Worm (Caenorhabditis elegans): Measurements from ENCODE around the gene C31H1.1.

The C31H1.1 gene

DNA sequence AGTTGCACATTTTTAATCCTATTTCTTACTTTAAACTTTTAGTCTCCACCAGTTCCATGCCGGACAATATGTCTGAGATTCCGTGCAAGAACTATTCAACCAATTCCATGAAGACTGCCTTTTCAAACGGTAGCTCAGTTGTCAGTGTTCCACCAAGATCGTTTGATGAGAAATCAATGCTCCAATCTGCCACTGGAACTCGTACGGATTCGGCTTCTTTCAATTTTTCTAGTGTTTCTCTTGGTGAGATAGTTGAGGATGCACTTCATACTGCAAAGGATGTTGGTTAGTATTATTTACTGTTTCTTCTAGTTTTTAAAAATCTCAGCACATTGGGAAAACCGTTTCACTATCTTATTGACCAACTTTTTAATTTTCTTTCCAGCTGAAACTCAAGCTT is 2.3 kb downstream of the C31H1.1 start:
- TF ChIP-seq blmp-1 (tag; optimal IDR thresholded peaks at IDR 0.05) (no peak), pha-4 (tag; optimal IDR thresholded peaks at IDR 0.05) (no peak), M03D4.4 (tag; optimal IDR thresholded peaks at IDR 0.05) (no peak), ztf-11 (tag; optimal IDR thresholded peaks at IDR 0.05) (no peak), sem-2 (GFP tag; optimal IDR thresholded peaks at IDR 0.05) (no peak), snpc-4 (tag; optimal IDR thresholded peaks at IDR 0.05) (no peak), elt-3 (tag; optimal IDR thresholded peaks at IDR 0.05) (no peak), nhr-237 (tag; optimal IDR thresholded peaks at IDR 0.05) (no peak), bed-3 (GFP tag; optimal IDR thresholded peaks at IDR 0.05) (no peak), ceh-83 (GFP tag; optimal IDR thresholded peaks at IDR 0.05) (no peak), mab-5 (tag; optimal IDR thresholded peaks at IDR 0.05) (no peak), nhr-2 (tag; optimal IDR thresholded peaks at IDR 0.05) (no peak), tbx-8 (GFP tag; optimal IDR thresholded peaks at IDR 0.05) (no peak), mep-1 (tag; optimal IDR thresholded peaks at IDR 0.05) (no peak), drap-1 (GFP tag; optimal IDR thresholded peaks at IDR 0.05) (no peak), lsy-2 (tag; optimal IDR thresholded peaks at IDR 0.05) (no peak), sptf-1 (tag; optimal IDR thresholded peaks at IDR 0.05) (no peak), mls-2 (tag; optimal IDR thresholded peaks at IDR 0.05) (no peak)

DNA sequence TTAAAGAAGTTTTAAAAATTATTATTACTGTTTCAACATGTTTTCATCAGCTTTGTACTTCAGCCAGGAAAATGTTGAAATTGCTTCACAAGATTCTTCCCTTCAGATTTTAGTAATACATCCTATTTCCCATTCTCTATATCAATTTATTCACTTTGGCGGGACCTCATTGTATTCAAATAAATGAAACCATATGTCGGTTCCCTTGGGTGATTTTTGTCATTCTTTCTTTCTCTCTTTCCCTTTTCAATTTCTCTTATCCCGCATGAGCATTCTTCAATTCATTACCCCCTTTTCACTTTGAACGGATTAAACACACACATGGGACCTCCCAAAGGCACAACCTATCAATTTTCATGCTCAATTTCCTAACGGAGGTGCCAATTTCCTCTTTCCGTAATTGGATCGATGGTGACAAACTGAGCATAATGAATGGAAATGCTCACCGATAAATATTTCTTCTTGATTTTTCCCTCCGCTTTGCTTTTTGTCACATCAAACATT is 6.3 kb downstream of the C31H1.1 start:
- TF ChIP-seq unc-62 (GFP tag; optimal IDR thresholded peaks at IDR 0.05) (no peak), elt-3 (tag; optimal IDR thresholded peaks at IDR 0.05) (no peak), ces-1 (GFP tag; optimal IDR thresholded peaks at IDR 0.05) (peak; percentile 95), nhr-12 (tag; optimal IDR thresholded peaks at IDR 0.05) (no peak), lsy-2 (tag; optimal IDR thresholded peaks at IDR 0.05) (no peak), ceh-83 (GFP tag; optimal IDR thresholded peaks at IDR 0.05) (no peak)

DNA sequence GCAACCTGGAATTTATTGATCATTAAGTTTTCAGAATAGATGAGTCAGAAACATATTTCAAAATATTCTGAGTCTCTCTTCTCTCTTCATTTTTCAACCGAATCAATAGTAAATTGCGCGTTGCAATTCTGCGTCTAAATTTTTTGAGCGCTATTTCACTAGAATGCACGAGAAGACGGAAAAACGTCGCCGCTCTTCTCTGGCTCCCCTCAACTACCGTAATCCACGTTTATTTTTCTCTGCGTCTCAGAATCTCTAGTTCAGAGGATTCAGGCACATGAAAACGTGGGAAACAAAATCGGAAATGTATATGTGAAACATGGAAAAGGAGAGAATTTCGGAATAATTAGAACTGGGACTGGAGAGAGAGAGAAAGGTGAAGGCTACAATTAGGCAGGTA is 8.2 kb downstream of the C31H1.1 start:
- TF ChIP-seq snpc-4 (tag; optimal IDR thresholded peaks at IDR 0.05) (no peak), sem-2 (GFP tag; optimal IDR thresholded peaks at IDR 0.05) (no peak), sptf-1 (tag; optimal IDR thresholded peaks at IDR 0.05) (no peak), ham-2 (GFP tag; optimal IDR thresholded peaks at IDR 0.05) (no peak), mls-2 (tag; optimal IDR thresholded peaks at IDR 0.05) (no peak), elt-3 (tag; optimal IDR thresholded peaks at IDR 0.05) (no peak), blmp-1 (tag; optimal IDR thresholded peaks at IDR 0.05) (no peak), flh-1 (GFP tag; optimal IDR thresholded peaks at IDR 0.05) (no peak), ces-1 (GFP tag; optimal IDR thresholded peaks at IDR 0.05) (peak; percentile 54), lsy-2 (tag; optimal IDR thresholded peaks at IDR 0.05) (peak; percentile 87), lin-13 (tag; optimal IDR thresholded peaks at IDR 0.05) (no peak), nhr-28 (tag; optimal IDR thresholded peaks at IDR 0.05) (no peak), elt-1 (tag; optimal IDR thresholded peaks at IDR 0.05; ENCODE audit: borderline replicate concordance, insufficient read depth) (no peak), unc-39 (tag; optimal IDR thresholded peaks at IDR 0.05) (no peak), mep-1 (tag; optimal IDR thresholded peaks at IDR 0.05) (no peak)

DNA sequence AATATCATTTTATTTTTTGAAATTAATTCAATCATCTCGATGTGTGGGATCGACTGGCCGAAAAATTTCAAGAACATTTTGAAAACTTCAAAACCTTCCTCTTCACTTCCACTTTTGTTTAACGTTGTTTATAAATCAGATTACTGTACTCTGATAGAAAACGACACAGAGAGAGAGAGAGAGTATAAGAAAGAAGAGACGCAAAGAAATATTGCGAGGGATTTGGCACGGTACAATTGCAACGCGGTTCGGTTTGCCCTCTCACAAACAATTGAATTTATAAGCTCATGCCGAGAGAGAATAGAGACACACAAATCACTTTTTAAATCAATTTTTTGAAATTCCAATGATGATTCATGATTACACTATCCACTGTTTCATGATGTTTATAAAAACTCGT is 9.1 kb downstream of the C31H1.1 start:
- TF ChIP-seq ceh-39 (tag; optimal IDR thresholded peaks at IDR 0.05) (no peak), unc-39 (tag; optimal IDR thresholded peaks at IDR 0.05) (no peak), unc-120 (tag; optimal IDR thresholded peaks at IDR 0.05; ENCODE audit: poor library complexity, severe bottlenecking) (no peak), nhr-2 (tag; optimal IDR thresholded peaks at IDR 0.05) (no peak), mls-2 (tag; optimal IDR thresholded peaks at IDR 0.05) (no peak), flh-1 (GFP tag; optimal IDR thresholded peaks at IDR 0.05) (no peak), mab-5 (tag; optimal IDR thresholded peaks at IDR 0.05) (no peak), snpc-4 (tag; optimal IDR thresholded peaks at IDR 0.05) (no peak), lin-13 (tag; optimal IDR thresholded peaks at IDR 0.05) (no peak), blmp-1 (tag; optimal IDR thresholded peaks at IDR 0.05) (no peak), mep-1 (tag; optimal IDR thresholded peaks at IDR 0.05) (no peak), lsy-2 (tag; optimal IDR thresholded peaks at IDR 0.05) (no peak), pha-4 (tag; optimal IDR thresholded peaks at IDR 0.05) (no peak), nhr-28 (tag; optimal IDR thresholded peaks at IDR 0.05) (no peak), nhr-76 (tag; optimal IDR thresholded peaks at IDR 0.05) (no peak), elt-1 (tag; optimal IDR thresholded peaks at IDR 0.05; ENCODE audit: borderline replicate concordance, insufficient read depth) (no peak), sem-2 (GFP tag; optimal IDR thresholded peaks at IDR 0.05) (no peak)

DNA sequence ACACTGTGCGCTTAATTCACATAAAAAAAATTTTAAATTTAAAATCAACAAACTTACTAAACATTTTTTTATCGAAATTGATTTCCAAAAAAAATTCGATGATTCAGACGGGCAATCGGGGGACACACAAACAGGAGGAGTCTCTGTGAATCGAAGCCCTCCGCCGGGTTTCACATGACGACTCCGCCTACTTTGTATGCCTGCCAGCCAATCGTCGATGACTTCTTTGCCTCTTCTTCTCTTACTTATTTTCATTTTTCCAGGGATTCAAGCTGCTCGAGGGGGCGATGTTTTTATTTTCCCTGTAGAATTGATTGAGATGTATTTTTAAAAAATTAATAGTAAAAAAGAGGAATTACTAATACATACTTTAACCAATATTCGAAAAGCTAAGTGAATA is 9.7 kb downstream of the C31H1.1 start, which contains the start of gene lntl-1:
lntl-1 (minus strand) TSS at position 185 of the 400 bp plus-strand sequence.
- TF ChIP-seq lsy-2 (tag; optimal IDR thresholded peaks at IDR 0.05) (peak; percentile 30), elt-1 (tag; optimal IDR thresholded peaks at IDR 0.05; ENCODE audit: borderline replicate concordance, insufficient read depth) (no peak)
